Fruit fly (Drosophila melanogaster) whole organism, embryonic: ENCODE measurements around the gene ss.

Source experiments
- CG11093 ChIP-seq: fragments of 200-800 bp; sonication (Bioruptor generic); IDR thresholded peaks from 3 replicates; pipeline ENCODE4 v1.3.6; 2022; ENCODE audit warnings: missing biosample characterization, missing genetic modification characterization
- CG11398 ChIP-seq: fragments of 200-800 bp; sonication (Bioruptor generic); optimal IDR thresholded peaks from 2 replicates; lab custom pipeline; 2016; ENCODE audit warnings: missing biosample characterization, missing genetic modification characterization
- CG12236 ChIP-seq: fragments of 200-800 bp; sonication (Bioruptor generic); optimal IDR thresholded peaks from 2 replicates; lab custom pipeline; 2016; ENCODE audit warnings: missing biosample characterization, missing genetic modification characterization
- CG1233 ChIP-seq: fragments of 200-800 bp; sonication (Bioruptor generic); optimal IDR thresholded peaks from 4 replicates; lab custom pipeline; 2018; ENCODE audit warnings: missing biosample characterization, mild to moderate bottlenecking, missing genetic modification characterization
- CG12659 ChIP-seq: fragments of 200-800 bp; sonication (Bioruptor generic); optimal IDR thresholded peaks from 3 replicates; lab custom pipeline; 2017; ENCODE audit warnings: mild to moderate bottlenecking, missing biosample characterization, missing genetic modification reagents, missing genetic modification characterization
- CG14441 ChIP-seq: fragments of 200-800 bp; sonication (Bioruptor generic); IDR thresholded peaks from 2 replicates; pipeline ENCODE4 v1.3.6; 2022; ENCODE audit warnings: missing biosample characterization, missing genetic modification characterization
- CG17385 ChIP-seq: fragments of 200-800 bp; sonication (Bioruptor generic); optimal IDR thresholded peaks from 3 replicates; lab custom pipeline; 2018; ENCODE audit warnings: missing biosample characterization, mild to moderate bottlenecking, missing genetic modification characterization
- CG17568 ChIP-seq: fragments of 200-800 bp; sonication (Bioruptor generic); optimal IDR thresholded peaks from 2 replicates; lab custom pipeline; 2018; ENCODE audit warnings: missing biosample characterization, mild to moderate bottlenecking, missing genetic modification characterization, moderate library complexity
- CG18599 ChIP-seq: fragments of 200-800 bp; sonication (Bioruptor generic); optimal IDR thresholded peaks from 3 replicates; lab custom pipeline; 2017; ENCODE audit warnings: missing biosample characterization, missing genetic modification characterization, mild to moderate bottlenecking, moderate library complexity, missing genetic modification reagents
- CG2129 ChIP-seq: fragments of 200-800 bp; sonication (Bioruptor generic); IDR thresholded peaks from 2 replicates; pipeline ENCODE4 v1.3.6; 2022; ENCODE audit warnings: missing biosample characterization, missing genetic modification characterization; ENCODE audit not compliant: partially characterized antibody
- CG30020 ChIP-seq: fragments of 200-800 bp; optimal IDR thresholded peaks from 2 replicates; lab custom pipeline; 2019; ENCODE audit warnings: missing biosample characterization, mild to moderate bottlenecking, missing genetic modification characterization, moderate library complexity
- CG31224 ChIP-seq: fragments of 200-800 bp; sonication (Bioruptor generic); IDR thresholded peaks from 2 replicates; pipeline ENCODE4 v1.3.6; 2022; ENCODE audit warnings: missing biosample characterization, missing genetic modification characterization
- CG31388 ChIP-seq: fragments of 200-800 bp; sonication (Bioruptor generic); optimal IDR thresholded peaks from 2 replicates; lab custom pipeline; 2016; ENCODE audit warnings: missing biosample characterization, missing genetic modification characterization
- CG32532 ChIP-seq: fragments of 200-800 bp; sonication (Bioruptor generic); IDR thresholded peaks from 2 replicates; pipeline ENCODE4 v1.3.6; 2022; ENCODE audit warnings: missing biosample characterization, missing genetic modification characterization
- CG4360 ChIP-seq: fragments of 200-800 bp; sonication (Bioruptor generic); IDR thresholded peaks from 2 replicates; pipeline ENCODE4 v1.3.6; 2022; ENCODE audit warnings: missing biosample characterization, missing genetic modification characterization
- CG4404 ChIP-seq: fragments of 200-800 bp; sonication (Bioruptor generic); IDR thresholded peaks from 2 replicates; pipeline ENCODE4 v1.3.6; 2022; ENCODE audit warnings: missing biosample characterization, missing genetic modification characterization
- CG5180 ChIP-seq: fragments of 200-800 bp; sonication (Bioruptor generic); optimal IDR thresholded peaks from 3 replicates; lab custom pipeline; 2017; ENCODE audit warnings: missing biosample characterization, missing genetic modification characterization, mild to moderate bottlenecking, moderate library complexity, missing genetic modification reagents
- CG6175 ChIP-seq: fragments of 200-800 bp; sonication (Bioruptor generic); IDR thresholded peaks from 3 replicates; pipeline ENCODE4 v1.3.6; 2022; ENCODE audit warnings: missing biosample characterization, missing genetic modification characterization
- CG8765 ChIP-seq: fragments of 200-800 bp; sonication (Bioruptor generic); IDR thresholded peaks from 2 replicates; pipeline ENCODE4 v1.3.6; 2022; ENCODE audit warnings: missing biosample characterization, missing genetic modification characterization
- CG8924 ChIP-seq: fragments of 200-800 bp; optimal IDR thresholded peaks from 3 replicates; lab custom pipeline; 2019; ENCODE audit warnings: missing biosample characterization, mild to moderate bottlenecking, missing genetic modification characterization, moderate library complexity
- CG9727 ChIP-seq: fragments of 200-800 bp; sonication (Bioruptor generic); optimal IDR thresholded peaks from 3 replicates; lab custom pipeline; 2017; ENCODE audit warnings: missing biosample characterization, mild to moderate bottlenecking, missing genetic modification characterization
- CTCF ChIP-seq: fragments of 200-800 bp; sonication (Bioruptor generic); optimal IDR thresholded peaks from 2 replicates; lab custom pipeline; 2017; ENCODE audit warnings: missing biosample characterization, mild to moderate bottlenecking, missing genetic modification characterization, moderate library complexity
- Dbx ChIP-seq: fragments of 200-800 bp; sonication (Bioruptor generic); IDR thresholded peaks from 3 replicates; pipeline ENCODE4 v1.3.6; 2022; ENCODE audit warnings: missing biosample characterization, missing genetic modification characterization
- Ets65A ChIP-seq: fragments of 200-800 bp; sonication (Bioruptor generic); peaks from one replicate; lab custom pipeline; 2016; ENCODE audit warnings: missing biosample characterization, missing genetic modification characterization
- HLH4C ChIP-seq: fragments of 200-800 bp; sonication (Bioruptor generic); IDR thresholded peaks from 3 replicates; pipeline ENCODE4 v1.3.6; 2022; ENCODE audit warnings: missing biosample characterization, missing genetic modification characterization; ENCODE audit not compliant: partially characterized antibody
- Hand ChIP-seq: fragments of 200-800 bp; sonication (Bioruptor generic); optimal IDR thresholded peaks from 2 replicates; lab custom pipeline; 2017; ENCODE audit warnings: mild to moderate bottlenecking, missing biosample characterization, missing genetic modification reagents, missing genetic modification characterization
- HmgZ ChIP-seq: fragments of 200-800 bp; sonication (Bioruptor generic); optimal IDR thresholded peaks from 2 replicates; lab custom pipeline; 2018; ENCODE audit warnings: missing biosample characterization, mild to moderate bottlenecking, missing genetic modification characterization
- Hr39 ChIP-seq: fragments of >200 bp; optimal IDR thresholded peaks from 2 replicates; lab custom pipeline; 2017
- Hr78 ChIP-seq, 2 experiments: fragments of 200-800 bp in 1 of 2; fragments of >200 bp in 1 of 2; sonication (Bioruptor generic) in 1 of 2; optimal IDR thresholded peaks; 2 replicates each; lab custom pipeline; 2017 to 2019; ENCODE audit warnings: missing biosample characterization in 2 of 2, missing genetic modification characterization in 2 of 2, mild to moderate bottlenecking in 1 of 2, moderate library complexity in 1 of 2
- Oaz ChIP-seq: fragments of 200-800 bp; sonication (Bioruptor generic); IDR thresholded peaks from 2 replicates; pipeline ENCODE4 v1.3.6; 2022; ENCODE audit warnings: missing biosample characterization, missing genetic modification characterization
- Side ChIP-seq: fragments of 200-800 bp; sonication (Bioruptor generic); optimal IDR thresholded peaks from 2 replicates; lab custom pipeline; 2016; ENCODE audit warnings: missing biosample characterization, missing genetic modification characterization
- ase ChIP-seq: fragments of 200-800 bp; sonication (Bioruptor generic); IDR thresholded peaks from 3 replicates; pipeline ENCODE4 v1.3.6; 2022; ENCODE audit warnings: missing biosample characterization, missing genetic modification characterization
- ci ChIP-seq: fragments of 200-800 bp; sonication (Bioruptor generic); IDR thresholded peaks from 3 replicates; pipeline ENCODE4 v1.3.6; 2022; ENCODE audit warnings: missing biosample characterization, missing genetic modification characterization
- crc ChIP-seq: fragments of 200-800 bp; sonication (Bioruptor generic); optimal IDR thresholded peaks from 2 replicates; lab custom pipeline; 2016; ENCODE audit warnings: missing biosample characterization, missing genetic modification characterization
- ewg ChIP-seq: fragments of 200-800 bp; sonication (Bioruptor generic); optimal IDR thresholded peaks from 3 replicates; lab custom pipeline; 2017; ENCODE audit warnings: mild to moderate bottlenecking, missing biosample characterization, missing genetic modification reagents, missing genetic modification characterization
- fd3F ChIP-seq: fragments of 200-800 bp; sonication (Bioruptor generic); optimal IDR thresholded peaks from 2 replicates; lab custom pipeline; 2018; ENCODE audit warnings: missing biosample characterization, mild to moderate bottlenecking, missing genetic modification characterization, moderate library complexity
- gsb-n ChIP-seq: fragments of 200-800 bp; sonication (Bioruptor generic); optimal IDR thresholded peaks from 3 replicates; lab custom pipeline; 2018; ENCODE audit warnings: missing biosample characterization, mild to moderate bottlenecking, missing genetic modification characterization
- inv ChIP-seq: fragments of 200-800 bp; sonication (Bioruptor generic); IDR thresholded peaks from 2 replicates; pipeline ENCODE4 v1.3.6; 2022; ENCODE audit warnings: missing biosample characterization, missing genetic modification characterization; ENCODE audit not compliant: partially characterized antibody
- pros ChIP-seq: fragments of 200-800 bp; sonication (Bioruptor generic); optimal IDR thresholded peaks from 3 replicates; lab custom pipeline; 2019; ENCODE audit warnings: missing biosample characterization, mild to moderate bottlenecking, missing genetic modification characterization, moderate library complexity
- ranshi ChIP-seq: fragments of 200-800 bp; sonication (Bioruptor generic); IDR thresholded peaks from 2 replicates; pipeline ENCODE4 v1.3.6; 2022; ENCODE audit warnings: missing biosample characterization, missing genetic modification characterization
- row ChIP-seq: fragments of 200-800 bp; sonication (Bioruptor generic); IDR thresholded peaks from 3 replicates; pipeline ENCODE4 v1.3.6; 2022; ENCODE audit warnings: missing biosample characterization, missing genetic modification characterization
- sens ChIP-seq: fragments of 200-800 bp; sonication (Bioruptor generic); peaks from one replicate; lab custom pipeline; 2016; ENCODE audit warnings: missing biosample characterization, missing genetic modification characterization
- tgo ChIP-seq: fragments of 200-800 bp; sonication (Bioruptor generic); IDR thresholded peaks from 3 replicates; pipeline ENCODE4 v1.3.6; 2022; ENCODE audit warnings: missing biosample characterization, missing genetic modification characterization
- tll ChIP-seq, 2 experiments: fragments of 200-800 bp in 1 of 2; fragments of >200 bp in 1 of 2; sonication (Bioruptor generic) in 1 of 2; optimal IDR thresholded peaks; 2 replicates each; lab custom pipeline; 2017 to 2019; ENCODE audit warnings: missing biosample characterization in 2 of 2, missing genetic modification characterization in 2 of 2, mild to moderate bottlenecking in 1 of 2, moderate library complexity in 1 of 2
- tna ChIP-seq: fragments of 200-800 bp; sonication (Bioruptor generic); IDR thresholded peaks from 2 replicates; pipeline ENCODE4 v1.3.6; 2022; ENCODE audit warnings: missing biosample characterization, missing genetic modification characterization; ENCODE audit not compliant: partially characterized antibody
- ttk ChIP-seq: fragments of 200-800 bp; sonication (Bioruptor generic); IDR thresholded peaks from 2 replicates; pipeline ENCODE4 v2.1.2; 2022; ENCODE audit warnings: missing biosample characterization, missing genetic modification characterization
- vvl ChIP-seq: fragments of 200-800 bp; sonication (Bioruptor generic); IDR thresholded peaks from 2 replicates; pipeline ENCODE4 v1.3.6; 2022; ENCODE audit warnings: missing biosample characterization, missing genetic modification characterization
- yki ChIP-seq: fragments of >200 bp; optimal IDR thresholded peaks from 3 replicates; lab custom pipeline; 2018
- zfh1 ChIP-seq: fragments of 200-800 bp; sonication (Bioruptor generic); IDR thresholded peaks from 3 replicates; pipeline ENCODE4 v1.3.6; 2022; ENCODE audit warnings: missing biosample characterization, missing genetic modification characterization

ss gene

dm6 chr3R:16452954-16453587 is 49.6 kb upstream of the ss start (continued):
- TF ChIP-seq CG1233 (no peak), gsb-n (tag; lab: Kevin White, UChicago) (peak; percentile 10), yki (lab: Kevin White, UChicago) (peak; percentile 42), CG31224 (GFP tag; lab: Robert Waterston, UW) (no peak), CG18599 (GFP tag; lab: Kevin White, UChicago) (no peak), ewg (GFP tag; lab: Kevin White, UChicago) (peak; percentile 0), CG14441 (GFP tag; lab: Robert Waterston, UW) (no peak), CG8924 (tag; lab: Kevin White, UChicago) (peak; percentile 13), Oaz (GFP tag; lab: Robert Waterston, UW) (no peak), HmgZ (tag; lab: Kevin White, UChicago) (no peak), tna (GFP tag; lab: Robert Waterston, UW) (no peak), HLH4C (GFP tag; lab: Robert Waterston, UW) (no peak), CG8765 (no peak), tgo (GFP tag; lab: Robert Waterston, UW) (no peak), Hr78 (GFP tag; optimal IDR thresholded peaks at IDR 0.05; lab: Kevin White, UChicago) (no peak), CG30020 (tag; lab: Kevin White, UChicago) (no peak), inv (GFP tag; lab: Robert Waterston, UW) (no peak), CG31388 (GFP tag; lab: Kevin White, UChicago) (no peak), Hr39 (lab: Kevin White, UChicago) (no peak), pros (GFP tag; lab: Kevin White, UChicago) (peak; percentile 97), crc (no peak), Ets65A (GFP tag; lab: Kevin White, UChicago) (peak; percentile 31), CG4360 (GFP tag; lab: Robert Waterston, UW) (peak; percentile 79), vvl (peak; percentile 52; the same call in 1 of the 2 replicates), CG11093 (GFP tag; lab: Robert Waterston, UW) (no peak)

DNA sequence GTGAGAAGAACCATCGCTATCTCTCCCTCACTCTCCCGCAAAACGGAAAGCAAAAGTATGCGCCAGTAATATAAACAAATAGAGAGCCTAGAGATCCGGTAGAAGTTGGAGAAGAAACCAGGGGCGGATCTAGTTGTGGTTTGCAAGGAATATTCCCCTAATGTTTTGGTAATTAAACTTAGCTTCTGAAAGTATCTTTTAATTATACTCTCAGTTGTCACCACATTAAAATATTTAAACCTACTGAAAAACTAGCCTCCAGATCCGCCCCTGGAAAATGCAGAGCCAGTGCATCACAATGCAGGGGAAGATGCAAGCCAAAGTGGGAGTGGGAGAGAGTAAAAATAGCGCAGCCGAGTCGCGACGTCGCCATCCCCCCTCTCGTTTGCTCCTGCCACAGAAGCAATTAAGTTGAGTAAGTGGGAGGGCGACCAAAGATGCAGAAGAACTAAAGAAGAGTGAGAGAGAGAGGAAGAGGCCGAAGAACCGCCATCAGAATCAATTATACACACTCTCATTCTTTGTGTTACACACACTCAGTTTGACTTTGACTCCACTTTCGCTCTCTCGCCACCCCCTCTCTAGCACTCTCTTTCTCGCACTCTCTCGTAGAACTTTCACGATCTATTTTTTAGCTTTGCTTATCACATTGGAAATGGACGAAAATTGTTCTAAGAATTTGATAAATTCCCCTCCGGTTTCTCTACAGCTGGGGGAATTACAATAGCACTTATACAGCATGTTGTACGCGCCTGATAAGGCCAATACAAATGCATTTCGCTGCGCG is 45.9 kb upstream of the ss start:
- TF ChIP-seq zfh1 (GFP tag; lab: Robert Waterston, UW) (peak; percentile 99), fd3F (peak; percentile 73), CG11398 (GFP tag; lab: Kevin White, UChicago) (peak; percentile 81), Dbx (GFP tag; lab: Robert Waterston, UW) (peak; percentile 64; the same call in 2 of the 3 replicates), CG17568 (peak; percentile 72), sens (peak; percentile 99), ranshi (GFP tag; lab: Robert Waterston, UW) (peak; percentile 95; the same call in 1 of the 2 replicates), ase (GFP tag; lab: Robert Waterston, UW) (peak; percentile 96), CG4404 (GFP tag; lab: Robert Waterston, UW) (peak; percentile 95), CTCF (GFP tag; lab: Kevin White, UChicago) (peak; percentile 48), Side (GFP tag; lab: Kevin White, UChicago) (peak; percentile 91), ttk (peak; percentile 96), CG32532 (peak; percentile 90), CG9727 (GFP tag; lab: Kevin White, UChicago) (peak; percentile 92), CG2129 (GFP tag; lab: Robert Waterston, UW) (no peak), CG12236 (GFP tag; lab: Kevin White, UChicago) (peak; percentile 83), ci (GFP tag; lab: Robert Waterston, UW) (peak; percentile 98), row (GFP tag; lab: Robert Waterston, UW) (peak; percentile 93), CG5180 (GFP tag; lab: Kevin White, UChicago) (peak; percentile 86), Hand (GFP tag; lab: Kevin White, UChicago) (no peak), CG6175 (GFP tag; lab: Robert Waterston, UW) (peak; percentile 68; the same call in 2 of the 3 replicates), CG12659 (GFP tag; lab: Kevin White, UChicago) (peak; percentile 88), tll (GFP tag; optimal IDR thresholded peaks at IDR 0.05; lab: Kevin White, UChicago) (no peak), CG17385 (peak; percentile 83)
